Worm (Caenorhabditis elegans) whole organism, dauer: ENCODE data around the gene skr-5.

Experiments used
- unc-62 ChIP-seq: sonication (generic microtip); optimal IDR thresholded peaks from 2 replicates; lab custom pipeline; 2017; ENCODE audit warnings: missing biosample characterization, missing genetic modification reagents, missing genetic modification characterization

Gene skr-5

DNA sequence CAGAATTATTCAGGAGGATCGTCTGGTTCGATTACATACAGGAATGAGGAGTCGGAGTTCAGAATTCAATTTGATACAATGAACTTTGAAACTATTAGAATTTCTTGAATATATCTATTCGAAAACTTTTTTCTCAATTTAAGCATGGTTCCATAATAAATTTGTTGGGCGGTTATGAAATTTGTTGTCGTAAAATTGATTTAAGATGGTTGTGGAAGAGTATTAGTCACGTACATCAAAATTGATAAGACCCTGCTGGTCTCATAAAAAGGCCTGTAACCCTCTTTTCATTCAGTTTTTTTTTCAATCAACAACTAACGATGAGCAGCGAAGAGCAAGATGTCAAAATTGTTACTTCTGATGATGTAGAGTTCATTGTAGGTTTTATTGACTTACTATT is at the start of gene skr-5:
Gene skr-5, plus strand, starts transcription at position 301 of the 400 bp plus-strand sequence.
- TF ChIP-seq unc-62, result no peak

DNA sequence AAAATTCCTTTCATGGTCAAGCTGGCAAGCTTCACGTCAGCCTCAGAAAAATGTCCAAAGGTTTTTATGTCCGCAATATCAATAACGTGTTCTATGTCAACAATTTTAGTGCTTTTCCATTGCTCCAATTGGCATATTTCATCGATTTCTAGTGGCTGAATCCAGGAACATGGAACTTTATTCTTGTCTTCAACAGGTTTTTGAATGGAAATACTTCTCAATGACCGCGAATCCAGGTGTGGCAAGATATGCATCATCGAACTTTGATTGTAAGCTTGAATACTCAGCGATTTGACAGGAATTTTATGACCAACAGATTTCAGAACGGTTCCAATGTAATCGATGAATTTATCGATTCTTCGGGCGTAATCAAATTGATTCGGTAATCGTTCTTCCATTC is 49.0 kb upstream of the skr-5 start:
- TF ChIP-seq unc-62, result no peak

DNA sequence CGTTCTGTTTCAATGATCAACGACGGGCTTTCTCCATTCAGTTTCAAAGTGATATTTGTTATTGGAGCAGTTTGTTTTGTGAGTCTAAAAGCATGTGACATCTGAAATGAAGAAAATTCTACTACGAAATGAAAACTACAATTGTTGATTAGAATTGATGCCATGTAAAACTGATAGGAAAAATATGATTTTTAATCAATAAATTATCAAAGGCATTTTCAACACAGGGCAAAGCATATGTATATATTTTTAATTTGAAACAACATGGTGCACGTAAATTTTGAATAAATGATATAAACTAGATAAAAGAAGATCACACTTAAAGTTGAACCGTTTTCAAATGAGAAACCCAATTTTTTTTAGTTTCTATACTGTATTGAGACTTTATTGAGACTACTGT is 46.3 kb upstream of the skr-5 start, which contains the start of gene K10G4.5:
Gene K10G4.5, minus strand, starts transcription at position 101 of the 400 bp plus-strand sequence.
- TF ChIP-seq unc-62, result no peak

DNA sequence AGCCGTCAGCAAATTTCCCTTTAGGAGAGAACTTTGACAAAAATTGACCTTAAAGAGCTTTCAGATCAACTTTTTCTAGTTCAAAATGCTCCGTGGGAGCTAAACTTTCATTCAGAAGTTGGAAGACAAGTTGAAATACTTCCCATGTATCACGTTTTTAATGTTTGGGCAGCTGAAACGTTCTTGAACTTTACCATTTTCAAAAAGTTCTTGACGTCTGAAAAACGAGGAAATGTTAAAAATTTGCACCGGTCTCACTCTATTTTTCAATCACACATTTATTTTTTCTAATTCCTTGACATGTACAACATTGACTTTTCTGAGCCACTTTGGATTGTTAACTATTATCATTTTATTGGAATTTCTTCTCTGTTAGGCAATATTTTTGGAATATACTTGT is 44.9 kb upstream of the skr-5 start, which contains the start of gene sri-70:
Gene sri-70, plus strand, starts transcription at position 301 of the 400 bp plus-strand sequence.
- no peak for TF ChIP-seq unc-62

DNA sequence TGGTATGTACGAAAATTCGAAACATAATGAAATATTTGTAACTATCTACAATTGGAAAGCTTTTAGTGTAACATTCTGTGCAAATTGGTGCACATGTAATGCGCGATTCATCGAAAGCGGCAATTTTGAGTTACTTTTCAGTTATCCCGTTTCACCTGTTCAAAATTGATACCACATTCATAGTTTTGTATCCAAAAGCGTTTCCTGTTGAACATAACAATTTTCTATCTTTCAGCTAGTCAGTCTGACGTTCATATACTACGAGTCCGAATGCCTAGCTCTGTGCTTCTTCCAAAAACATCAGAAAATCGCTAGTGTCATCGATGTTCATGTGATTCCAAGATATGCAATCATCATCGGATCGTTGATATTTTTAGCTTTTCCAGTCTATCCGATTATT is 44.3 kb upstream of the skr-5 start:
- no peak for TF ChIP-seq unc-62

DNA sequence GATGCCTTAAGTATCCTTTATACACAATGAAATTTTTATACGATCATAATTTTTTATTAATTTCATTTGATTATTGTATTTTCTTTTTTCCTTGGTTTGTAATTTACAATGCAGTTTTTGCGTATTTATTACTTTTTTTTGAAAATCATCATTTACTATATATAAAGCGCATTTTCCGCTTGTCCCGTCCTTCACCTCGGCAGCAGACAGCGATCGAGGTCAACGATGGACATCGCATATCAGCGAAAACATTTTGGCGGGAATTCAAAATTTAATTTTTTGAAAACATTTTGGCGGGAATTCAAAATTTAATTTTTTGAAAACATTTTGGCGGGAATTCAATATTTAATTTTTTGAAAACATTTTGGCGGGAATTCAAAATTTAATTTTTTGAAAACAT is 39.8 kb upstream of the skr-5 start:
- TF ChIP-seq unc-62, result no peak

DNA sequence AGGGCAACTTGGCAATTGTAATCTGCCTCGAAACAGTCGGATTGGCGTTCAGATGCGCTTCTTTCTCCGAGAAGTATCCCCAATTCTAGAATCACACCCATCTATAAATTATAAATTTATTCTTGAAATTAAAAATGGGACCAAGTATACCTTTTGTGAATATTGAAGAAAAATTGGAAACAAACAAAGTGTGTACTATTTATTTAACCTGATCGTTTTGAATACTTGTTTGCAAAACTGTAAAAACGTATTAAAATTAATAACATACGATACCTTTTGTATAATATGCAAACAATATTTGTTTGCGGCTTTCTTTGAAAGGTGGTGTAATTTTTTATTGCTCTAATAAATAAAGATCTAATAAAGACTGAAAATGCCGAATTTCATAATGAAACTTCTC is 35.3 kb upstream of the skr-5 start, which contains the start of gene Y61B8B.3:
Gene Y61B8B.3, minus strand, starts transcription at position 101 of the 400 bp plus-strand sequence.
- no peak for TF ChIP-seq unc-62

DNA sequence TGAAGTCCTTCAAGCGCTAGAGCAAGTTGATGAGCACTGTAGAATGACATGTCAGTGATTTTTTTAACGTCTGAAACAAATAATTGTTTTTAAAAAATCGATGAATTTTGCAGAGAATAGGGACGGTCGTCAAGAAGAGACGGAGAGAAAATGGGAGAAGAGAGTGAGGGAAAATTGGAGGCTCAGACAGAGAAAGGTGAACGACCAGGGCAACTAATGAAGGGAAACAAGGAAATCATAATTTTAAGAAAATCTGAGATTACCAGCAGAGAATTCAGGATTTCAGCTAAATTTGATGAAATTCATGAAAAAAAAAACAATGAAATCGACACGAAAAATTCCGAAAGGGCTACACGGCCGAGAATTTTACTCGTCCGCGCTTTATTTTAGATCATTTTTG is 32.6 kb upstream of the skr-5 start, which contains the start of gene F31E9.6:
Gene F31E9.6, minus strand, starts transcription at position 91 of the 400 bp plus-strand sequence.
- no peak for TF ChIP-seq unc-62

DNA sequence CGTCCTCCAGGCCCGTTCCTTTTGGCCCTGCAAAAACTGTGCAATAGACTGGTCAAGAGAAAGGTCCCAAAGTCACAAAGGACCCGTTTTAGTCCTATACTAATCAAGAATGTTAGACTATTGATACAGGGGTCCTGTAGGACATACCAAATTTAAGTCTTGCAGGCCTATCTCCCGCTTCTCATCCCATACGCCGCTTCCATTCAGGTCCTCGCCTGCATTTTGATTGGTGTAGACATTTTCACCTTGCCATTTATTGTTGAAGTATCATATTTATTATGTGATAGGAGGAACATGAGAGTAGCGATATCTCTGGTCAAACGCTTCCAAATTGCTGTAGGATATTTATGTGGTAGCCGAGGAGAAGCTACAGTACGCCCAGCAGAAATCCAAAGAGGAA is 30.4 kb upstream of the skr-5 start:
- TF ChIP-seq unc-62, result no peak

DNA sequence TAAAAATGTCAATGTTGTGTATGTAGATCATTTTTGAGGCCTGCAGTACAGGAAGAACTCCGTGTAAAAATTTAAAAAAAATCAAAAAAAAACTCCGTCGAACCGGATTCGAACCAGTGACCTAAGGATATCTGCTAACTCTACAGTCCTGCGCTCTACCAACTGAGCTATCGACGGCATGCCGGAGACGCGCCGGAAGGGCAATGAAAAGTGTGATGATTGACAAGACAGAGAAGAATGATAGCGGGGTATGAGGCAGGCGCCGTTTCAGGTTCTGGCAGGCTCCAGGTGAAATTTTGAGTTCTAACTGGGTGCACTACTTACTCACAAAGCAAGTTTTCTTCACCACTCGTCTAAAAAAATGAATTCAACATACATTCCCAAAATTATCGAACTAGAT is 29.9 kb upstream of the skr-5 start, which contains the start of gene srz-58:
Gene srz-58, plus strand, starts transcription at position 362 of the 400 bp plus-strand sequence.
- TF ChIP-seq unc-62, result no peak

DNA sequence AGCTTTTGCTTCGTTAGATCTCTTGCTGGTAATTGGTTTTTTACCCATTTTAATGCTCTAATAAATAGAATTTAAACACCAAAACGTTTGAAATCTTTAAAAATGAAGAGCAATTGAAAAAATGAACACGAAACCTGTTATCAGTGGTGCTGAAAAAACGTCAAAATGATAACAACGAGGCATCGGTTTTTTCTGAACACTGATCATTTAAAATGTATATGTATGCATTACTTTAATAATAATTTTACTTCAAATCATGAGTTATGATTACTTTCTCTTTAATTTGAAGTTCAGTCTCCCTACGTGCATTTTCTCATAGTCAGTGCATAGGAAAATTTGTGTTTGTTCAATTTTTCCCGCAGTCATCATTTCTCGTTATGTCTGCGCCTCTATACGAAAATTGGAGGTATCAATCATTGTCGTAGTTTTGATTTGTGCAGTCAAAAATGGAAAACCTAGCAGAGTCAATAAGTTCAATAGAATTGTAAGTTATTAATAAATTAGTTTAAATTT is 25.2 kb upstream of the skr-5 start, which contains the start of gene F31E9.3:
Gene F31E9.3, plus strand, starts transcription at position 194 of the 513 bp plus-strand sequence.
- no peak for TF ChIP-seq unc-62

DNA sequence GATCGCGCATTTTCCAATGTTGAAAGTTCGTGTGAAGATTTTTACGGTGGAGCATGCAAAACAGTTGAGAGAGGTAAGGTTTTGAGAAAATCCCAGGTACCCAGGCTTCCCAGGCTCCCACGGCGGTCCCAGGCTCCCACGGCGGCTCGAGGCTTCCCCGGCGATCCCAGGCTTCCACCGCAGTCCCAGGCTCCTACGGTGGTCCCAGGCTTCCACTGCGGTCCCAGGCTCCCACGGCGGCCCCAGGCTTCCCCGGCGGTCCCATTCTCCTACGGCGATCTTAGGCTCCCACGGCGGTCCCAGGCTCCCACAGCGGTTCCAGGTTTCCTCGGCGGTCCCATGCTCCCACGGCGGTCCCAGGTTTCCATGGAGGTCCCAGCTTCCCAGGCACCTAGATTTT is 23.8 kb upstream of the skr-5 start:
- TF ChIP-seq unc-62, result no peak

DNA sequence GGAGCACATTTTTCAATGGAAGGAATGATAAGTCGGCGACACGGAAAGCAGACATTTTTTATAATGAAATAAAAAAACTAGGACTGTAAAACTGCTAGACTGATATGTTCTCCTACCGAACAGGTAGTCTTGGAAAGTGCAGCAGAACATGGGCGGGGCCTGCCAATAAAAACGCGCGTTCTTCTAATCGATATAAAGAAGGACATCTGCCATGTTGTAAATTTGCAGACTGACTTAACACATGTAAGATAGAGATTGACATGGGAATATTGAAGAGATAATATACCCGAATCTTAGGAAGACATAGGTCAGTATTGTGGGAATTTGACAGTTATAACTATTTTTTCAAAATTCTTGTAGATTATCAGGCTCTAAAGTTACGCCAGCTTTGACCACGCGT is 19.8 kb upstream of the skr-5 start, which contains the start of gene sdz-16:
Gene sdz-16, minus strand, starts transcription at position 101 of the 400 bp plus-strand sequence.
- no peak for TF ChIP-seq unc-62

DNA sequence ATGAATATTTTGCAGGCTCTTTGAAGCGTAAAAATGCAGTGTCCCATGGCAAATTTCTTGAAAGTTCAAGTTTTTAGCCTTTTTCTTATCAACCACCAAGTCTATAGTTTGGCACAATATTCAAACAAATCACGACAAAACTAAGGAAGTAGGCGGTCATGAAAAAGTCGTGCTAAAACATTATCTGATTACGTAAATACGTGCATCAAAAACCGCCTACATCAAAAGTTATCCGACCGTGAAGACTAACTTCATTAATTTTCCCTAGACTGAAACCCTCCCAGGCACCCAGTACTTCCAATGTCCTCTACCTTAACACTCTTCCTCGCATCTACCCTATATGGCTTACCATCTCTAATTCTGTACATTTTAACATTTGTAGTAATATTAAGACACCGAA is 19.2 kb upstream of the skr-5 start, which contains the start of gene srg-44:
Gene srg-44, plus strand, starts transcription at position 301 of the 400 bp plus-strand sequence.
- TF ChIP-seq unc-62, result no peak

DNA sequence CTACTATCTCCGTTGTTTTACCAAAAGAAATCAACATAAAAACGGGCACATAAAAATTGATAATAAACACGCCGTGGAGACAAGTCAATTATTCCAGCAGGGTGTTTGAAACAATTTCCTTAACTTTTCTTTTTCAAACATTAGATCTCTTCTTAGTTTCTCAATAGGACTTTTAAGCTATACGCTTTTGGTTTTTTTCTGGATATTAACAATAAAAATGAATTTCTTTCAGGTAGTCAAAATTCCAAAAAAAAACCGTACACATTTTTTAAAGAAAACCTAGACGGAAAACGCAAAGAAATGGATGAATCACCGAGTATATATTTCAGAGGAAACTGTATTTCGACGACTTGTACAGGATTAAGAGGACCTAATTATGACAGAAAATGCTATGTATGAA is 16.4 kb upstream of the skr-5 start, which contains the start of gene fbxa-185:
Gene fbxa-185, plus strand, starts transcription at position 301 of the 400 bp plus-strand sequence.
- TF ChIP-seq unc-62, result no peak

DNA sequence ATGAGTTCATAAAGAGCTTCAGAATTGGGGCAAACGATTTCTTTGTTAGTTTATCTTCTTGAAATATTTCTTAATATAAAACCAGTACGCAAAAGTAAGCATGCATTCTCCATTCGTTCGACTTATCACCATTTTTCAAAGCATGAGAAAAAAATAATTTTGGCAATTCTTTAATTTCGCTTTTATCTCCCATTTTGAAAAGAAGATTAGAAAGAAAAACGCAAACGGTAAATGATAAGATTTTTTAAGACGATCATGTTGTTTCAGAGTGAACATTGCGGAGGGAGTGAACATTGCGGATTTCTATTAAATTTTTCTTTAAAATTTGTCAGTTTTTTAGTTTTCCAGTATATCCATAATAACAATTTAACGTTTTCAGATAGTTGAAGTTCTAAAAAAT is 8.4 kb upstream of the skr-5 start:
- no peak for TF ChIP-seq unc-62

DNA sequence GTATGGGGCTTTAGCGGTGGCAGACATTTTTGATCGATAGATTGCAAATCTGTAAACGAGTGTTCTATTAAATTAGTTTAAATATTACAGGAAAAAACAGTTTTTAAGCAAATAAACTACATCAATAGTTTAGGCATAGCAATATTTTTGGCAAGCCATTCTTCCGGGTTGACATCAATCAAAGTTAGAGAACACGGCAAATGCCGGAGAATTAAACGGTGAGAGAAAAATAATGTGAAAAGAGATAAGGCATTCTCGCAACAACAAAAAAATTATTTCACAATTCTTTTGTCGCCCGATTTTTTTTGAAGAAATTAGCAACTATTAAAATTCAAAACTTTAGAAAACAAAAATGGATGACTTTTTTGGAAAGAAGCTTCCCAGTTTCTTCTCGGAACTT is 2.8 kb upstream of the skr-5 start, which contains the start of the genes fbxa-188 and fbxa-189:
Gene fbxa-188, minus strand, starts transcription at position 51 of the 400 bp plus-strand sequence.
Gene fbxa-189, plus strand, starts transcription at position 339 of the 400 bp plus-strand sequence.
- TF ChIP-seq unc-62, result no peak

DNA sequence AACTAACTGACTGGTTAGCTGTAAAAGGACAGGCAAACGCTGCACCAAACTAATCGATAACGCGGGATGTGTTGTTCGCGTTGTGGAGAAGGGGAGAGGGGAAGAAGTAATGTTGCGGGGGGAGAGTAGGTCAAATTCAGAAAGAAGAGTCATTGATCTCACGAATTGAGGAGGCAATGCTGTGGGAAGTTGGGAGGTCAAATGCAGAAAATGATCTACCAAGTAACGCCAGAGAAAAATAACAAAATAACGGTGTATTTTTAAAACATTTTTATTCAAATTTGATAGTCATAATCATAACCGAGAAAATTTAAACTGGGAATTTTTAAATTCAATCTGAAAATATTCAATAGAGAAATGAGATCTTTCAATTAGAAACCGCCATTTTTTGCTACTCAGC is 2.4 kb downstream of the skr-5 start, which contains the start of gene lsy-27:
Gene lsy-27, minus strand, starts transcription at position 101 of the 400 bp plus-strand sequence.
- no peak for TF ChIP-seq unc-62
